Fruit fly (Drosophila melanogaster): ENCODE measurements around the gene Pdp.

Gene Pdp

DNA sequence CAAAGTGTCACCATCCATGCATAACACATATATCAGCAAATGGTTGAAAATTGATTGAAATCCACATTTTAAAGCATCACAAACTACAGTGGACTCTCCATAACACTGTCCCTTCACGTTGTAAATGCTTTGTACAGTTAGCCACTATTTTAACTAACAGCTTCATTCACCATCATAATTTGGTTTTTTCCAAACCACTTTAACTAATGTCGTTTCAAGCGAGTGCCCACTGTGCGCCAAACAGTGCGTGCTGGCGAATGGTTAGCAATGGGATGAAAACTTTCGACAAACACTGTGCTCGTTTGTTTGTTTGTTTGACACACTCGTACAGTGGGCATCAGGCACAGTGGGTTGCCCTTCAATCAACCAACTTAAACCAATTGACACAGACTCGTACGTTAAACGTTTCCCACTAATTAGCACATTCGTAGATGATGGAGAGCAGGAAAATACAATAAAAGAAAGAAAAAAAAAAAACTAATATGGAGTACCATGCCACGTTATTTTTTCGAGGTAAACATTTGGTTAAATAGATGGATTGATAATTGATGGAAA is 34.1 kb downstream of the Pdp start (continued):
- peak; percentile 92 for TF ChIP-seq Hr39 (GFP tag; optimal IDR thresholded peaks at IDR 0.05)
- no peak for TF ChIP-seq CG16779 (tag; optimal IDR thresholded peaks at IDR 0.05)
- TF ChIP-seq Gug (GFP tag; IDR thresholded peaks at IDR 0.05): peak; percentile 91
- TF ChIP-seq dsx (GFP tag; optimal IDR thresholded peaks at IDR 0.05; ENCODE audit: poor library complexity, severe bottlenecking): no peak
- peak; percentile 88 for TF ChIP-seq CG15336 (GFP tag; IDR thresholded peaks at IDR 0.05)
- TF ChIP-seq CG31627 (GFP tag; optimal IDR thresholded peaks at IDR 0.05): peak; percentile 92
- TF ChIP-seq CG8319 (GFP tag; optimal IDR thresholded peaks at IDR 0.05): peak; percentile 56
- TF ChIP-seq topi (GFP tag; optimal IDR thresholded peaks at IDR 0.05): peak; percentile 85
- no peak for TF ChIP-seq CG9139 (GFP tag; optimal IDR thresholded peaks at IDR 0.05)
- TF ChIP-seq Eip78C (GFP tag): peak; percentile 89
- peak; percentile 87 for TF ChIP-seq OdsH (GFP tag; optimal IDR thresholded peaks at IDR 0.05)
- TF ChIP-seq CG34406 (GFP tag; optimal IDR thresholded peaks at IDR 0.05): peak; percentile 59
- TF ChIP-seq Sox14 (GFP tag; optimal IDR thresholded peaks at IDR 0.05): peak; percentile 85
- peak; percentile 85 for TF ChIP-seq esn (GFP tag; optimal IDR thresholded peaks at IDR 0.05)

DNA sequence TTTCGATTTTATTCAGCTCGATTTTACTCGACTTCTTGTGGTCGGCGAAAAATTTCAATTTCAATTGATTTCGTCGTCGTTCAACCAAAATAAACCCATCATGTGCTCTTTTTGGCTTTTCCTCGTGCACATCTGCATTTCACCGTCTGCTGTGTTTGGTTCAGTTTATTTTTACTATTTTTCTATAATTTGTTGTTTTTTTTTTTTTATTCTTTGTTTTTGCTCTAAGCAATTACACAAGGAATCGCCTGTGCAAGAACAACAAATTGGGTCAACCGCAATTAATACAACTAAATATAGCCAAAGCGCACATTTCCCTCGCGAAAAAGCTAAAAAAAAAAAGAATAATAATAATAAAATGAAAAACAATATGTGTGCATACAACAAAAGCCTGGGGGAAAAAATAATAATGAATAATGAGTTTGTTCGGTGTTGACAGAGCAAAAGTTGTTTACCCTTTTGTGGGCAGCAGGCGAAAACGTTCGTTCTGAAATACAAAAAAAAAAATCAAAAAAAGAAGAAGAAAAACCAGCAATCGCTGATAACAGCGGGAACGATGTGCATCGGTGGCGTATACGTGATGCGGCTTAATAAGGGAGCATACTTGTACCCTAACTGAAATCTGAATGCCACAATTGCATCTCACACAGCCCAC is 34.7 kb downstream of the Pdp start:
- no peak for TF ChIP-seq Blimp-1 (GFP tag; optimal IDR thresholded peaks at IDR 0.05)
- no peak for TF ChIP-seq fkh (GFP tag; optimal IDR thresholded peaks at IDR 0.05)
- peak; percentile 32 for TF ChIP-seq CG6808 (GFP tag; optimal IDR thresholded peaks at IDR 0.05)
- TF ChIP-seq eg (GFP tag; IDR thresholded peaks at IDR 0.05): peak; percentile 65
- TF ChIP-seq CG8119 (GFP tag; IDR thresholded peaks at IDR 0.05): peak; percentile 43; the same call in 2 of the 3 replicates
- TF ChIP-seq CG11294 (GFP tag; IDR thresholded peaks at IDR 0.05): no peak
- peak; percentile 67 for TF ChIP-seq CG6276 (GFP tag; optimal IDR thresholded peaks at IDR 0.05)
- TF ChIP-seq topi (GFP tag; optimal IDR thresholded peaks at IDR 0.05): no peak
- peak in 1 of 2 experiments; percentile 36 for TF ChIP-seq ss (GFP tag; optimal IDR thresholded peaks at IDR 0.05)
- TF ChIP-seq lz (GFP tag; optimal IDR thresholded peaks at IDR 0.05): no peak
- peak; percentile 62 for TF ChIP-seq CG15336 (GFP tag; IDR thresholded peaks at IDR 0.05)
- no peak for TF ChIP-seq dac (GFP tag; optimal IDR thresholded peaks at IDR 0.05)
- TF ChIP-seq Ets96B (tag; optimal IDR thresholded peaks at IDR 0.05): no peak
- TF ChIP-seq Hr39 (GFP tag; optimal IDR thresholded peaks at IDR 0.05): no peak

DNA sequence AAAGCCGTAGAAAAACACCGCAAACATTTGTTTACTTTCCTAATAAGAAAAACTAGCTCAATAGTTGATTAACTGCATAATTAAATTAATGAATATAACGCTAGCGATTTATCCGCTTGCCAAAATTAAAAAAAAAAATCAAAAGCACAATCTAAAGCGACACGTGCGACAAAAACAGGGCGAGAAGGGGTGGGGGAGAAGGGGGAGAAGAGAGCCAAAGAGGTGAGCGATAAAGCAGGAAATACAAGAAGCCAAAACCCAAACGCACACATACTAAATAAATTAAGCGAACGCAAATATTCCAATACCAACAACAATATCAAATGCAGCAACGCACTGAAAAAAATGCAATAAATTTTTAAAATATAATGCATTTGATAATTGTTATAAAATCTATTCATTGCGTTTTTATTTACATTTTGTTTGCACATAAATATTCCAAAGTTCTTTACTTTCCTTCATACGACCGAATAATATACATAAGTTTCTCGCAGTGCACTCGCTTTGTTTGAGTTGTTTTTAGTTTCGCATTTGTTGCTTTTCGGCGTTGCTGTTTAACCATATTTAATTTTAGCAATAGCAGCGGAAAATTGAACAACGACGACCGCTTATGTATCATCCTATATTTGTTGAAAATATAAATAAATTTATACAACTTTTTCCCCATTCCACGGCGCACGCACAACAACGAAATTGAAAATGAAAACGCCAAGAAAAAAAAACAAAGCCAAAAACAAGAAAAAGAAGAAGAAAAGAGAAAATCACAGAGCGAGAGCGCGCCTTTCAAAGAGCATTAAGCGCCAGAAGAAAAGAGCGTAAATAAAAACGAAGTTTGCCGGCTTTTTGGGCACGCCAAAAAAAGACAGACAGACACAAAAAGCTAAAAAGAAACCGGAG is 36.2 kb downstream of the Pdp start:
- TF ChIP-seq Hr39 (GFP tag; optimal IDR thresholded peaks at IDR 0.05): peak; percentile 96
- peak; percentile 87 for TF ChIP-seq CG11902 (GFP tag; optimal IDR thresholded peaks at IDR 0.05)
- TF ChIP-seq CG9139 (GFP tag; optimal IDR thresholded peaks at IDR 0.05): peak; percentile 65
- peak; percentile 89 for TF ChIP-seq vri (GFP tag; optimal IDR thresholded peaks at IDR 0.05)
- TF ChIP-seq CG10631 (GFP tag; optimal IDR thresholded peaks at IDR 0.05): peak; percentile 94
- peak; percentile 90 for TF ChIP-seq CG3032 (tag; optimal IDR thresholded peaks at IDR 0.05)
- peak; percentile 92 for TF ChIP-seq Blimp-1 (GFP tag; optimal IDR thresholded peaks at IDR 0.05)
- peak; percentile 95 for TF ChIP-seq CG8119 (GFP tag; IDR thresholded peaks at IDR 0.05)
- peak; percentile 94 for TF ChIP-seq CG6792 (GFP tag; optimal IDR thresholded peaks at IDR 0.05)
- peak; percentile 95 for TF ChIP-seq OdsH (GFP tag; optimal IDR thresholded peaks at IDR 0.05)
- peak; percentile 10 for TF ChIP-seq Hr38 (GFP tag; optimal IDR thresholded peaks at IDR 0.05)
- peak; percentile 98 for TF ChIP-seq eg (GFP tag; IDR thresholded peaks at IDR 0.05)
- TF ChIP-seq cyc (GFP tag; optimal IDR thresholded peaks at IDR 0.05): peak; percentile 97
- TF ChIP-seq CG8632 (GFP tag; optimal IDR thresholded peaks at IDR 0.05): peak; percentile 95
- TF ChIP-seq Sox102F (GFP tag; optimal IDR thresholded peaks at IDR 0.05): peak; percentile 96
- peak; percentile 72 for TF ChIP-seq dac (GFP tag; optimal IDR thresholded peaks at IDR 0.05)
- peak; percentile 86 for TF ChIP-seq Sox15 (GFP tag; optimal IDR thresholded peaks at IDR 0.05)
- TF ChIP-seq CG6276 (GFP tag; optimal IDR thresholded peaks at IDR 0.05): peak; percentile 93
- TF ChIP-seq CG10669 (GFP tag; optimal IDR thresholded peaks at IDR 0.05): peak; percentile 89
- peak; percentile 78 for TF ChIP-seq fkh (GFP tag; optimal IDR thresholded peaks at IDR 0.05)
- peak; percentile 95 for TF ChIP-seq CG34406 (GFP tag; optimal IDR thresholded peaks at IDR 0.05)
- TF ChIP-seq CG4318 (GFP tag; optimal IDR thresholded peaks at IDR 0.05): peak; percentile 92
- peak; percentile 94 for TF ChIP-seq Hr4 (GFP tag; optimal IDR thresholded peaks at IDR 0.05)
- TF ChIP-seq topi (GFP tag; optimal IDR thresholded peaks at IDR 0.05): peak; percentile 98
- TF ChIP-seq CG6808 (GFP tag; optimal IDR thresholded peaks at IDR 0.05): peak; percentile 86
- peak; percentile 68 to 91 for TF ChIP-seq salr (GFP tag; optimal IDR thresholded peaks at IDR 0.05)
- TF ChIP-seq CG11294 (GFP tag; IDR thresholded peaks at IDR 0.05): peak; percentile 92
- peak; percentile 15 for TF ChIP-seq fd85E (GFP tag; optimal IDR thresholded peaks at IDR 0.05)
- TF ChIP-seq CG15336 (GFP tag; IDR thresholded peaks at IDR 0.05): peak; percentile 97
- TF ChIP-seq CG6163 (GFP tag; IDR thresholded peaks at IDR 0.05): peak; percentile 96
